Fruit fly (Drosophila melanogaster) whole organism, embryonic: ENCODE data around the gene CG13086.
A peak's percentile ranks its signal among the peaks of the same experiment; 100 is the strongest.

ENCODE experiments used
- Awh ChIP-seq: fragments of 200-800 bp; sonication (Bioruptor generic); IDR thresholded peaks from 2 replicates; pipeline ENCODE4, ENCODE4 v1.3.6; 2022; ENCODE audit warnings: missing biosample characterization, missing genetic modification characterization
- B-H2 ChIP-seq: fragments of 200-800 bp; sonication (Bioruptor generic); optimal IDR thresholded peaks from 2 replicates; lab custom pipeline; 2018; ENCODE audit warnings: missing biosample characterization, mild to moderate bottlenecking, missing genetic modification characterization
- CG10462 ChIP-seq: fragments of 200-800 bp; sonication (Bioruptor generic); optimal IDR thresholded peaks from 2 replicates; lab custom pipeline; 2016; ENCODE audit warnings: missing biosample characterization, missing genetic modification characterization
- CG10654 ChIP-seq: fragments of 200-800 bp; sonication (Bioruptor generic); optimal IDR thresholded peaks from 2 replicates; lab custom pipeline; 2016; ENCODE audit warnings: missing biosample characterization, missing genetic modification characterization
- CG10959 ChIP-seq: fragments of 200-800 bp; sonication (Bioruptor generic); IDR thresholded peaks from 2 replicates; pipeline ENCODE4 v1.3.6; 2022; ENCODE audit warnings: missing biosample characterization, missing genetic modification characterization
- CG10979 ChIP-seq: fragments of 200-800 bp; sonication (Bioruptor generic); optimal IDR thresholded peaks from 2 replicates; lab custom pipeline; 2018; ENCODE audit warnings: missing biosample characterization, mild to moderate bottlenecking, missing genetic modification characterization, moderate library complexity
- CG11093 ChIP-seq: fragments of 200-800 bp; sonication (Bioruptor generic); IDR thresholded peaks from 3 replicates; pipeline ENCODE4 v1.3.6; 2022; ENCODE audit warnings: missing biosample characterization, missing genetic modification characterization
- CG12071 ChIP-seq: fragments of 200-800 bp; sonication (Bioruptor generic); optimal IDR thresholded peaks from 3 replicates; lab custom pipeline; 2018; ENCODE audit warnings: missing biosample characterization, mild to moderate bottlenecking, missing genetic modification characterization
- CG12219 ChIP-seq: fragments of 200-800 bp; sonication (Bioruptor generic); optimal IDR thresholded peaks from 3 replicates; lab custom pipeline; 2018; ENCODE audit warnings: missing biosample characterization, mild to moderate bottlenecking, missing genetic modification characterization
- CG14710 ChIP-seq: fragments of 200-800 bp; sonication (Bioruptor generic); optimal IDR thresholded peaks from 3 replicates; lab custom pipeline; 2019; ENCODE audit warnings: missing biosample characterization, mild to moderate bottlenecking, missing genetic modification characterization, moderate library complexity
- CG17361 ChIP-seq: fragments of 200-800 bp; sonication (Bioruptor generic); IDR thresholded peaks from 3 replicates; pipeline ENCODE4 v1.3.6; 2022; ENCODE audit warnings: missing biosample characterization, missing genetic modification characterization
- CG18599 ChIP-seq: fragments of 200-800 bp; sonication (Bioruptor generic); optimal IDR thresholded peaks from 3 replicates; lab custom pipeline; 2017; ENCODE audit warnings: missing biosample characterization, missing genetic modification characterization, mild to moderate bottlenecking, moderate library complexity, missing genetic modification reagents
- CG2116 ChIP-seq: fragments of 200-800 bp; sonication (Bioruptor generic); optimal IDR thresholded peaks from 3 replicates; lab custom pipeline; 2018; ENCODE audit warnings: missing biosample characterization, mild to moderate bottlenecking, missing genetic modification characterization
- CG2712 ChIP-seq: fragments of 200-800 bp; optimal IDR thresholded peaks from 3 replicates; lab custom pipeline; 2019; ENCODE audit warnings: missing biosample characterization, mild to moderate bottlenecking, missing genetic modification characterization, moderate library complexity
- CG31441 ChIP-seq: fragments of 200-800 bp; sonication (Bioruptor generic); IDR thresholded peaks from 2 replicates; pipeline ENCODE4 v1.3.6; 2022; ENCODE audit warnings: missing biosample characterization, missing genetic modification characterization
- CG42726 ChIP-seq: fragments of 200-800 bp; sonication (Bioruptor generic); IDR thresholded peaks from 2 replicates; pipeline ENCODE4 v1.3.6; 2022; ENCODE audit warnings: missing biosample characterization, missing genetic modification characterization; ENCODE audit not compliant: partially characterized antibody
- CG7987 ChIP-seq: fragments of 200-800 bp; sonication (Bioruptor generic); optimal IDR thresholded peaks from 2 replicates; lab custom pipeline; 2018; ENCODE audit warnings: missing biosample characterization, mild to moderate bottlenecking, missing genetic modification characterization, moderate library complexity
- CG8359 ChIP-seq: fragments of 200-800 bp; sonication (Bioruptor generic); optimal IDR thresholded peaks from 2 replicates; lab custom pipeline; 2017; ENCODE audit warnings: missing biosample characterization, mild to moderate bottlenecking, missing genetic modification characterization, borderline replicate concordance
- CG9727 ChIP-seq: fragments of 200-800 bp; sonication (Bioruptor generic); optimal IDR thresholded peaks from 3 replicates; lab custom pipeline; 2017; ENCODE audit warnings: missing biosample characterization, mild to moderate bottlenecking, missing genetic modification characterization
- CG9797 ChIP-seq: fragments of 200-800 bp; sonication (Bioruptor generic); optimal IDR thresholded peaks from 3 replicates; lab custom pipeline; 2018; ENCODE audit warnings: missing biosample characterization, mild to moderate bottlenecking, missing genetic modification characterization
- Camta ChIP-seq: fragments of 200-800 bp; sonication (Bioruptor generic); optimal IDR thresholded peaks from 2 replicates; lab custom pipeline; 2016; ENCODE audit warnings: missing biosample characterization, missing genetic modification characterization
- Dek ChIP-seq: fragments of 200-800 bp; sonication (Bioruptor generic); optimal IDR thresholded peaks from 3 replicates; lab custom pipeline; 2019; ENCODE audit warnings: missing biosample characterization, mild to moderate bottlenecking, missing genetic modification characterization, moderate library complexity
- Eip74EF ChIP-seq, 2 experiments: fragments of 200-800 bp in 1 of 2; fragments of >200 bp in 1 of 2; sonication (Bioruptor generic) in 1 of 2; optimal IDR thresholded peaks; 2 replicates each; lab custom pipeline; 2017 to 2019; ENCODE audit warnings: missing biosample characterization in 2 of 2, missing genetic modification characterization in 2 of 2, mild to moderate bottlenecking in 1 of 2, moderate library complexity in 1 of 2
- Hmr ChIP-seq: fragments of 200-800 bp; sonication (Bioruptor generic); optimal IDR thresholded peaks from 3 replicates; lab custom pipeline; 2017; ENCODE audit warnings: mild to moderate bottlenecking, missing biosample characterization, missing genetic modification reagents, missing genetic modification characterization
- Lhr ChIP-seq: fragments of 200-800 bp; sonication (Bioruptor generic); optimal IDR thresholded peaks from 3 replicates; lab custom pipeline; 2017; ENCODE audit warnings: mild to moderate bottlenecking, missing biosample characterization, missing genetic modification reagents, missing genetic modification characterization
- MTF-1 ChIP-seq: fragments of 200-800 bp; sonication (Bioruptor generic); optimal IDR thresholded peaks from 2 replicates; lab custom pipeline; 2018; ENCODE audit warnings: missing biosample characterization, mild to moderate bottlenecking, missing genetic modification characterization, borderline replicate concordance
- Nf-YB ChIP-seq: fragments of 200-800 bp; sonication (Bioruptor generic); optimal IDR thresholded peaks from 3 replicates; lab custom pipeline; 2019; ENCODE audit warnings: missing biosample characterization, mild to moderate bottlenecking, missing genetic modification characterization, moderate library complexity
- Nf-YC ChIP-seq: fragments of 200-800 bp; optimal IDR thresholded peaks from 3 replicates; lab custom pipeline; 2019; ENCODE audit warnings: missing biosample characterization, mild to moderate bottlenecking, missing genetic modification characterization, moderate library complexity
- Spps ChIP-seq: fragments of 200-800 bp; sonication (Bioruptor generic); optimal IDR thresholded peaks from 2 replicates; lab custom pipeline; 2018; ENCODE audit warnings: missing biosample characterization, mild to moderate bottlenecking, missing genetic modification characterization
- Xrp1 ChIP-seq: fragments of 200-800 bp; sonication (Bioruptor generic); IDR thresholded peaks from 2 replicates; pipeline ENCODE4 v1.3.6; 2022; ENCODE audit warnings: missing biosample characterization, missing genetic modification characterization
- ap ChIP-seq: fragments of 200-800 bp; sonication (Bioruptor generic); IDR thresholded peaks from 2 replicates; pipeline ENCODE4 v1.3.6; 2022; ENCODE audit warnings: missing biosample characterization, missing genetic modification characterization
- corto ChIP-seq: fragments of 200-800 bp; sonication (Bioruptor generic); optimal IDR thresholded peaks from 2 replicates; lab custom pipeline; 2016; ENCODE audit warnings: missing biosample characterization, mild to moderate bottlenecking, missing genetic modification characterization, moderate library complexity
- ham ChIP-seq: fragments of 200-800 bp; sonication (Bioruptor generic); IDR thresholded peaks from 2 replicates; pipeline ENCODE4 v1.3.6; 2022; ENCODE audit warnings: missing biosample characterization, missing genetic modification characterization
- inv ChIP-seq: fragments of 200-800 bp; sonication (Bioruptor generic); IDR thresholded peaks from 2 replicates; pipeline ENCODE4 v1.3.6; 2022; ENCODE audit warnings: missing biosample characterization, missing genetic modification characterization; ENCODE audit not compliant: partially characterized antibody
- knrl ChIP-seq: fragments of 200-800 bp; sonication (Bioruptor generic); IDR thresholded peaks from 3 replicates; pipeline ENCODE4 v1.3.6; 2022; ENCODE audit warnings: missing biosample characterization, missing genetic modification characterization; ENCODE audit not compliant: partially characterized antibody
- lola ChIP-seq, 3 experiments: fragments of >200 bp in 2 of 3; fragments of 200-800 bp in 1 of 3; sonication (Bioruptor generic) in 1 of 3; optimal IDR thresholded peaks; 2 replicates each; lab custom pipeline; 2017 to 2019; ENCODE audit warnings: missing biosample characterization in 3 of 3, missing genetic modification characterization in 3 of 3, mild to moderate bottlenecking in 1 of 3, moderate library complexity in 1 of 3
- onecut ChIP-seq: fragments of 200-800 bp; sonication (Bioruptor generic); IDR thresholded peaks from 2 replicates; pipeline ENCODE4 v1.3.6; 2022; ENCODE audit warnings: missing biosample characterization, missing genetic modification characterization
- org-1 ChIP-seq: fragments of 200-800 bp; sonication (Bioruptor generic); optimal IDR thresholded peaks from 2 replicates; lab custom pipeline; 2017; ENCODE audit warnings: missing biosample characterization, missing genetic modification characterization
- p53 ChIP-seq: fragments of 200-800 bp; sonication (Bioruptor generic); optimal IDR thresholded peaks from 2 replicates; lab custom pipeline; 2016; ENCODE audit warnings: missing biosample characterization, missing genetic modification characterization
- ranshi ChIP-seq: fragments of 200-800 bp; sonication (Bioruptor generic); IDR thresholded peaks from 2 replicates; pipeline ENCODE4 v1.3.6; 2022; ENCODE audit warnings: missing biosample characterization, missing genetic modification characterization
- run ChIP-seq: fragments of 200-800 bp; sonication (Bioruptor generic); optimal IDR thresholded peaks from 3 replicates; lab custom pipeline; 2018; ENCODE audit warnings: missing biosample characterization, mild to moderate bottlenecking, missing genetic modification characterization
- sima ChIP-seq: fragments of 200-800 bp; sonication (Bioruptor generic); optimal IDR thresholded peaks from 2 replicates; lab custom pipeline; 2016; ENCODE audit warnings: missing biosample characterization, missing genetic modification characterization
- tin ChIP-seq: fragments of 200-800 bp; sonication (Bioruptor generic); optimal IDR thresholded peaks from 3 replicates; lab custom pipeline; 2016; ENCODE audit warnings: missing biosample characterization, missing genetic modification characterization
- tna ChIP-seq: fragments of 200-800 bp; sonication (Bioruptor generic); IDR thresholded peaks from 2 replicates; pipeline ENCODE4 v1.3.6; 2022; ENCODE audit warnings: missing biosample characterization, missing genetic modification characterization; ENCODE audit not compliant: partially characterized antibody
- trem ChIP-seq: fragments of 200-800 bp; optimal IDR thresholded peaks from 3 replicates; lab custom pipeline; 2019; ENCODE audit warnings: missing biosample characterization, mild to moderate bottlenecking, missing genetic modification characterization, moderate library complexity
- unc-4 ChIP-seq: fragments of 200-800 bp; sonication (Bioruptor generic); IDR thresholded peaks from 2 replicates; pipeline ENCODE4 v1.3.6; 2022; ENCODE audit warnings: missing biosample characterization, missing genetic modification characterization; ENCODE audit not compliant: partially characterized antibody
- vvl ChIP-seq: fragments of 200-800 bp; sonication (Bioruptor generic); IDR thresholded peaks from 2 replicates; pipeline ENCODE4 v1.3.6; 2022; ENCODE audit warnings: missing biosample characterization, missing genetic modification characterization

The CG13086 gene

dm6 chr2L:19377129-19378083 lies 13.2 kb downstream of the CG13086 start (continued):
- peak; percentile 19 for TF ChIP-seq CG10462 (GFP tag; lab: Kevin White, UChicago)
- no peak for TF ChIP-seq p53 (GFP tag; lab: Kevin White, UChicago)
- no peak; the same call in 1 of the 2 replicates for TF ChIP-seq ranshi (GFP tag; lab: Robert Waterston, UW)
- 0 out of 3 replicates have a peak, but pooled peaks have one; percentile 34 for TF ChIP-seq CG11093
- TF ChIP-seq CG2116 (GFP tag; lab: Kevin White, UChicago) = peak; percentile 0
- no peak for TF ChIP-seq CG9797 (GFP tag; lab: Kevin White, UChicago)
- TF ChIP-seq CG10959 (GFP tag; lab: Robert Waterston, UW) = no peak
- TF ChIP-seq CG17361 (GFP tag; lab: Robert Waterston, UW) = peak; percentile 72
- peak; percentile 21 for TF ChIP-seq CG10654 (GFP tag; lab: Kevin White, UChicago)
- peak; percentile 19 for TF ChIP-seq org-1
- peak; percentile 23 for TF ChIP-seq Camta
- TF ChIP-seq trem (tag; lab: Kevin White, UChicago) = peak; percentile 49
- TF ChIP-seq B-H2 (GFP tag; lab: Kevin White, UChicago) = no peak
- TF ChIP-seq Nf-YC (tag; lab: Kevin White, UChicago) = no peak
- TF ChIP-seq CG7987 (GFP tag; lab: Kevin White, UChicago) = no peak
- TF ChIP-seq Eip74EF (GFP tag; optimal IDR thresholded peaks at IDR 0.05; lab: Kevin White, UChicago) = no peak
- peak; percentile 81 for TF ChIP-seq Xrp1 (GFP tag; lab: Robert Waterston, UW)
- TF ChIP-seq tin (GFP tag; lab: Kevin White, UChicago) = peak; percentile 47
- TF ChIP-seq CG8359 (GFP tag; lab: Kevin White, UChicago) = peak; percentile 14
- no peak for TF ChIP-seq MTF-1 (GFP tag; lab: Kevin White, UChicago)
- TF ChIP-seq tna (GFP tag; lab: Robert Waterston, UW) = no peak
- TF ChIP-seq CG14710 = peak; percentile 65
- peak; percentile 56 for TF ChIP-seq CG18599 (GFP tag; lab: Kevin White, UChicago)
- TF ChIP-seq inv = no peak
- peak; percentile 80 for TF ChIP-seq CG2712
- TF ChIP-seq CG12219 = peak; percentile 36
- no peak for TF ChIP-seq sima
- peak; percentile 31; the same call in 1 of the 2 replicates for TF ChIP-seq onecut (GFP tag; lab: Robert Waterston, UW)
- no peak for TF ChIP-seq corto
- TF ChIP-seq Spps (tag; lab: Kevin White, UChicago) = peak; percentile 36
- peak; percentile 70 for TF ChIP-seq vvl (GFP tag; lab: Robert Waterston, UW)
- TF ChIP-seq Nf-YB (GFP tag; lab: Kevin White, UChicago) = peak; percentile 25
- no peak for TF ChIP-seq knrl (GFP tag; lab: Robert Waterston, UW)
- peak; percentile 75 for TF ChIP-seq CG31441 (GFP tag; lab: Robert Waterston, UW)
- no peak for TF ChIP-seq run
- peak; percentile 9 for TF ChIP-seq Hmr
- TF ChIP-seq ham = no peak
- TF ChIP-seq Dek (tag; lab: Kevin White, UChicago) = no peak
- peak; percentile 8 for TF ChIP-seq Lhr (GFP tag; lab: Kevin White, UChicago)
- TF ChIP-seq CG9727 = peak; percentile 70
- TF ChIP-seq CG42726 (GFP tag; lab: Robert Waterston, UW) = no peak
- TF ChIP-seq unc-4 (GFP tag; lab: Robert Waterston, UW) = no peak
- peak; percentile 74 for TF ChIP-seq CG10979
- TF ChIP-seq CG12071 = peak; percentile 10
- TF ChIP-seq lola (GFP tag; optimal IDR thresholded peaks at IDR 0.05; lab: Kevin White, UChicago) = peak in 1 of 3 experiments; percentile 68
- no peak for TF ChIP-seq ap (GFP tag; lab: Robert Waterston, UW)
- peak; percentile 59; the same call in 1 of the 2 replicates for TF ChIP-seq Awh
